Worm (Caenorhabditis elegans) whole organism, L4 larva: ENCODE measurements around the gene C30G4.2.

ENCODE experiments used
- ceh-82 ChIP-seq: sonication (generic microtip); optimal IDR thresholded peaks from 2 replicates; lab custom pipeline; 2017; ENCODE audit warnings: missing biosample characterization, missing genetic modification characterization
- fkh-10 ChIP-seq: fragments of 150-350 bp; optimal IDR thresholded peaks from 2 replicates; lab custom pipeline; 2014; ENCODE audit warnings: missing biosample characterization, missing genetic modification reagents, missing genetic modification characterization
- nhr-76 ChIP-seq: fragments of 150-350 bp; optimal IDR thresholded peaks from 2 replicates; lab custom pipeline; 2014; ENCODE audit warnings: missing biosample characterization, missing genetic modification characterization
- nhr-77 ChIP-seq: fragments of 150-350 bp; optimal IDR thresholded peaks from 2 replicates; lab custom pipeline; 2014; ENCODE audit warnings: missing biosample characterization, missing genetic modification characterization
- pha-4 ChIP-seq, 2 experiments: fragments of 150-350 bp in 1 of 2; fragments of 200-800 bp in 1 of 2; sonication (Bioruptor generic) in 1 of 2; IDR thresholded peaks in 1 of 2; optimal IDR thresholded peaks in 1 of 2; 2 replicates each; pipeline versions ENCODE4 v1.3.6 to Lab custom; 2014 to 2022; ENCODE audit warnings: missing genetic modification characterization in 2 of 2, missing genetic modification reagents in 2 of 2, missing biosample characterization in 1 of 2, missing compliant biosample characterization in 1 of 2
- unc-130 ChIP-seq: sonication (generic microtip); optimal IDR thresholded peaks from 2 replicates; lab custom pipeline; 2016; ENCODE audit warnings: missing genetic modification reagents, missing genetic modification characterization, missing compliant biosample characterization
- unc-39 ChIP-seq: sonication (generic microtip); optimal IDR thresholded peaks from 2 replicates; lab custom pipeline; 2017; ENCODE audit warnings: missing biosample characterization, missing genetic modification characterization

- TF ChIP-seq fkh-10 (GFP tag; lab: Kevin White, UChicago) (no peak), ceh-82 (no peak), pha-4 (GFP tag; IDR thresholded peaks at IDR 0.05; lab: Robert Waterston, UW) (no peak), pha-4 (tag; optimal IDR thresholded peaks at IDR 0.05; lab: Kevin White, UChicago) (no peak), unc-130 (GFP tag; lab: Kevin White, UChicago) (no peak), nhr-77 (tag; lab: Kevin White, UChicago) (no peak), nhr-76 (tag; lab: Kevin White, UChicago) (no peak), unc-39 (tag; lab: Kevin White, UChicago) (no peak)
Observed at ce11 chrX:17045529-17045928, at the start of gene C30G4.2.
